Fruit fly (Drosophila melanogaster) whole organism, embryonic: Measurements from ENCODE around the gene na.

Experiments used
- Asciz ChIP-seq: fragments of 200-800 bp; sonication (Bioruptor generic); optimal IDR thresholded peaks from 2 replicates; lab custom pipeline; 2017; ENCODE audit warnings: missing biosample characterization, mild to moderate bottlenecking, missing genetic modification characterization, missing genetic modification reagents
- CG10366 ChIP-seq: fragments of 200-800 bp; sonication (Bioruptor generic); IDR thresholded peaks from 2 replicates; pipeline ENCODE4 v1.3.6; 2022; ENCODE audit warnings: missing biosample characterization, missing genetic modification characterization
- CG10543 ChIP-seq: fragments of 200-800 bp; sonication (Bioruptor generic); optimal IDR thresholded peaks from 3 replicates; lab custom pipeline; 2017; ENCODE audit warnings: missing biosample characterization, mild to moderate bottlenecking, missing genetic modification characterization, moderate library complexity
- CG11456 ChIP-seq: fragments of 200-800 bp; sonication (Bioruptor generic); IDR thresholded peaks from 3 replicates; pipeline ENCODE4 v1.3.6; 2022; ENCODE audit warnings: missing biosample characterization, missing genetic modification characterization
- CG11695 ChIP-seq: fragments of 200-800 bp; sonication (Bioruptor generic); IDR thresholded peaks from 3 replicates; pipeline ENCODE4 v1.3.6; 2022; ENCODE audit warnings: missing biosample characterization, missing genetic modification characterization
- CG11723 ChIP-seq: fragments of 200-800 bp; sonication (Bioruptor generic); optimal IDR thresholded peaks from 2 replicates; lab custom pipeline; 2017; ENCODE audit warnings: missing biosample characterization, mild to moderate bottlenecking, missing genetic modification characterization
- CG1233 ChIP-seq: fragments of 200-800 bp; sonication (Bioruptor generic); optimal IDR thresholded peaks from 4 replicates; lab custom pipeline; 2018; ENCODE audit warnings: missing biosample characterization, mild to moderate bottlenecking, missing genetic modification characterization
- CG14710 ChIP-seq: fragments of 200-800 bp; sonication (Bioruptor generic); optimal IDR thresholded peaks from 3 replicates; lab custom pipeline; 2019; ENCODE audit warnings: missing biosample characterization, mild to moderate bottlenecking, missing genetic modification characterization, moderate library complexity
- CG16815 ChIP-seq: fragments of 200-800 bp; sonication (Bioruptor generic); optimal IDR thresholded peaks from 3 replicates; lab custom pipeline; 2017; ENCODE audit warnings: missing biosample characterization, mild to moderate bottlenecking, missing genetic modification characterization
- CG17568 ChIP-seq: fragments of 200-800 bp; sonication (Bioruptor generic); optimal IDR thresholded peaks from 2 replicates; lab custom pipeline; 2018; ENCODE audit warnings: missing biosample characterization, mild to moderate bottlenecking, missing genetic modification characterization, moderate library complexity
- CG1832 ChIP-seq: fragments of 200-800 bp; sonication (Bioruptor generic); optimal IDR thresholded peaks from 2 replicates; lab custom pipeline; 2017; ENCODE audit warnings: missing biosample characterization, mild to moderate bottlenecking, missing genetic modification characterization, inconsistent platforms
- CG18476 ChIP-seq: fragments of 200-800 bp; sonication (Bioruptor generic); optimal IDR thresholded peaks from 2 replicates; lab custom pipeline; 2016; ENCODE audit warnings: missing biosample characterization, mild to moderate bottlenecking, missing genetic modification characterization
- CG30431 ChIP-seq: fragments of 200-800 bp; sonication (Bioruptor generic); optimal IDR thresholded peaks from 2 replicates; lab custom pipeline; 2017; ENCODE audit warnings: missing biosample characterization, missing genetic modification characterization
- CG31365 ChIP-seq: fragments of 200-800 bp; sonication (Bioruptor generic); optimal IDR thresholded peaks from 2 replicates; lab custom pipeline; 2018; ENCODE audit warnings: missing biosample characterization, mild to moderate bottlenecking, missing genetic modification characterization
- CG32772 ChIP-seq: fragments of 200-800 bp; sonication (Bioruptor generic); IDR thresholded peaks from 2 replicates; pipeline ENCODE4 v1.3.6; 2022; ENCODE audit warnings: missing biosample characterization, missing genetic modification characterization
- CG33213 ChIP-seq: fragments of 200-800 bp; sonication (Bioruptor generic); optimal IDR thresholded peaks from 3 replicates; lab custom pipeline; 2016; ENCODE audit warnings: missing biosample characterization, missing genetic modification characterization
- CG34224 ChIP-seq: fragments of 200-800 bp; sonication (Bioruptor generic); IDR thresholded peaks from 3 replicates; pipeline ENCODE4 v1.3.6; 2022; ENCODE audit warnings: missing biosample characterization, missing genetic modification characterization; ENCODE audit not compliant: partially characterized antibody
- CG4282 ChIP-seq: fragments of 200-800 bp; sonication (Bioruptor generic); optimal IDR thresholded peaks from 2 replicates; lab custom pipeline; 2016; ENCODE audit warnings: missing biosample characterization, missing genetic modification characterization
- CG4617 ChIP-seq: fragments of 200-800 bp; sonication (Bioruptor generic); optimal IDR thresholded peaks from 3 replicates; lab custom pipeline; 2016; ENCODE audit warnings: missing biosample characterization, missing genetic modification characterization, borderline replicate concordance
- CG6254 ChIP-seq: fragments of 200-800 bp; sonication (Bioruptor generic); optimal IDR thresholded peaks from 3 replicates; lab custom pipeline; 2017; ENCODE audit warnings: mild to moderate bottlenecking, missing biosample characterization, missing genetic modification reagents, missing genetic modification characterization
- CG6854 ChIP-seq: fragments of 200-800 bp; sonication (Bioruptor generic); optimal IDR thresholded peaks from 3 replicates; lab custom pipeline; 2017; ENCODE audit warnings: missing biosample characterization, mild to moderate bottlenecking, missing genetic modification characterization
- CG8944 ChIP-seq: fragments of 200-800 bp; sonication (Bioruptor generic); optimal IDR thresholded peaks from 3 replicates; lab custom pipeline; 2016; ENCODE audit warnings: missing biosample characterization, missing genetic modification characterization
- CkIIα-i1 ChIP-seq: fragments of 200-800 bp; sonication (Bioruptor generic); IDR thresholded peaks from 2 replicates; pipeline ENCODE4 v1.3.6; 2022; ENCODE audit warnings: missing biosample characterization, missing genetic modification characterization
- Hr51 ChIP-seq, 2 experiments: fragments of 200-800 bp; sonication (Bioruptor generic); optimal IDR thresholded peaks; 2 replicates in 1 of 2; 3 replicates in 1 of 2; lab custom pipeline; 2016 to 2018; ENCODE audit warnings: missing biosample characterization in 2 of 2, missing genetic modification characterization in 2 of 2, mild to moderate bottlenecking in 1 of 2, moderate library complexity in 1 of 2
- Lhr ChIP-seq: fragments of 200-800 bp; sonication (Bioruptor generic); optimal IDR thresholded peaks from 3 replicates; lab custom pipeline; 2017; ENCODE audit warnings: mild to moderate bottlenecking, missing biosample characterization, missing genetic modification reagents, missing genetic modification characterization
- Med ChIP-seq: fragments of 200-800 bp; sonication (Bioruptor generic); peaks from one replicate; lab custom pipeline; 2016; ENCODE audit warnings: missing biosample characterization, missing genetic modification characterization, mild to moderate bottlenecking, inconsistent platforms, moderate library complexity
- Oli ChIP-seq: fragments of 200-800 bp; sonication (Bioruptor generic); optimal IDR thresholded peaks from 2 replicates; lab custom pipeline; 2018; ENCODE audit warnings: missing biosample characterization, mild to moderate bottlenecking, missing genetic modification characterization, moderate library complexity
- Poxn ChIP-seq: fragments of 200-800 bp; sonication (Bioruptor generic); IDR thresholded peaks from 2 replicates; pipeline ENCODE4 v1.3.6; 2022; ENCODE audit warnings: missing biosample characterization, missing genetic modification characterization
- Ravus ChIP-seq: fragments of 200-800 bp; sonication (Bioruptor generic); IDR thresholded peaks from 2 replicates; pipeline ENCODE4 v1.3.6; 2022; ENCODE audit warnings: missing biosample characterization, missing genetic modification characterization
- Sox100B ChIP-seq: fragments of 200-800 bp; sonication (Bioruptor generic); optimal IDR thresholded peaks from 3 replicates; lab custom pipeline; 2018; ENCODE audit warnings: missing biosample characterization, mild to moderate bottlenecking, missing genetic modification characterization
- Sox102F ChIP-seq: fragments of 200-800 bp; sonication (Bioruptor generic); optimal IDR thresholded peaks from 2 replicates; lab custom pipeline; 2018; ENCODE audit warnings: missing biosample characterization, mild to moderate bottlenecking, missing genetic modification characterization, moderate library complexity
- Sry-δ ChIP-seq: fragments of 200-800 bp; sonication (Bioruptor generic); optimal IDR thresholded peaks from 2 replicates; lab custom pipeline; 2016; ENCODE audit warnings: missing biosample characterization, missing genetic modification characterization
- Ssrp ChIP-seq: fragments of 200-800 bp; sonication (Bioruptor generic); optimal IDR thresholded peaks from 2 replicates; lab custom pipeline; 2018; ENCODE audit warnings: missing biosample characterization, mild to moderate bottlenecking, missing genetic modification characterization, moderate library complexity
- Taf1 ChIP-seq: fragments of 200-800 bp; sonication (Bioruptor generic); IDR thresholded peaks from 2 replicates; pipeline ENCODE4 v1.3.6; 2022; ENCODE audit warnings: missing biosample characterization, missing genetic modification characterization
- Tbp ChIP-seq: fragments of >200 bp; optimal IDR thresholded peaks from 2 replicates; lab custom pipeline; 2018; ENCODE audit warnings: missing biosample characterization, missing genetic modification characterization
- ac ChIP-seq: fragments of 200-800 bp; sonication (Bioruptor generic); optimal IDR thresholded peaks from 3 replicates; lab custom pipeline; 2017; ENCODE audit warnings: missing biosample characterization, mild to moderate bottlenecking, missing genetic modification characterization
- aop ChIP-seq: fragments of 200-800 bp; sonication (Bioruptor generic); IDR thresholded peaks from 2 replicates; pipeline ENCODE4 v1.3.6; 2022; ENCODE audit warnings: missing biosample characterization, missing genetic modification characterization
- ci ChIP-seq: fragments of 200-800 bp; sonication (Bioruptor generic); IDR thresholded peaks from 3 replicates; pipeline ENCODE4 v1.3.6; 2022; ENCODE audit warnings: missing biosample characterization, missing genetic modification characterization
- crol ChIP-seq: fragments of 200-800 bp; sonication (Bioruptor generic); IDR thresholded peaks from 2 replicates; pipeline ENCODE4 v1.3.6; 2022; ENCODE audit warnings: missing biosample characterization, missing genetic modification characterization
- cwo ChIP-seq: fragments of 200-800 bp; sonication (Bioruptor generic); optimal IDR thresholded peaks from 3 replicates; lab custom pipeline; 2017; ENCODE audit warnings: missing biosample characterization, missing genetic modification characterization, mild to moderate bottlenecking, moderate library complexity, missing genetic modification reagents
- da ChIP-seq: fragments of 200-800 bp; sonication (Bioruptor generic); optimal IDR thresholded peaks from 2 replicates; lab custom pipeline; 2016; ENCODE audit warnings: missing biosample characterization, missing genetic modification characterization
- gro ChIP-seq: fragments of 200-800 bp; sonication (Bioruptor generic); optimal IDR thresholded peaks from 2 replicates; lab custom pipeline; 2016; ENCODE audit warnings: missing biosample characterization, missing genetic modification characterization
- hth ChIP-seq: fragments of >200 bp; optimal IDR thresholded peaks from 2 replicates; lab custom pipeline; 2017; ENCODE audit warnings: inconsistent platforms
- nmo ChIP-seq: fragments of 200-800 bp; sonication (Bioruptor generic); optimal IDR thresholded peaks from 2 replicates; lab custom pipeline; 2018; ENCODE audit warnings: missing biosample characterization, mild to moderate bottlenecking, missing genetic modification characterization, moderate library complexity
- ro ChIP-seq: fragments of 200-800 bp; sonication (Bioruptor generic); IDR thresholded peaks from 2 replicates; pipeline ENCODE4 v1.3.6; 2022; ENCODE audit warnings: missing biosample characterization, missing genetic modification characterization
- sr ChIP-seq: fragments of 200-800 bp; sonication (Bioruptor generic); IDR thresholded peaks from 3 replicates; pipeline ENCODE4 v1.3.6; 2022; ENCODE audit warnings: missing biosample characterization, missing genetic modification characterization
- trem ChIP-seq: fragments of 200-800 bp; optimal IDR thresholded peaks from 3 replicates; lab custom pipeline; 2019; ENCODE audit warnings: missing biosample characterization, mild to moderate bottlenecking, missing genetic modification characterization, moderate library complexity
- unc-4 ChIP-seq: fragments of 200-800 bp; sonication (Bioruptor generic); IDR thresholded peaks from 2 replicates; pipeline ENCODE4 v1.3.6; 2022; ENCODE audit warnings: missing biosample characterization, missing genetic modification characterization; ENCODE audit not compliant: partially characterized antibody
- vnd ChIP-seq: fragments of 200-800 bp; sonication (Bioruptor generic); IDR thresholded peaks from 3 replicates; pipeline ENCODE4 v1.3.6; 2022; ENCODE audit warnings: missing biosample characterization, missing genetic modification characterization; ENCODE audit not compliant: partially characterized antibody

na gene

DNA sequence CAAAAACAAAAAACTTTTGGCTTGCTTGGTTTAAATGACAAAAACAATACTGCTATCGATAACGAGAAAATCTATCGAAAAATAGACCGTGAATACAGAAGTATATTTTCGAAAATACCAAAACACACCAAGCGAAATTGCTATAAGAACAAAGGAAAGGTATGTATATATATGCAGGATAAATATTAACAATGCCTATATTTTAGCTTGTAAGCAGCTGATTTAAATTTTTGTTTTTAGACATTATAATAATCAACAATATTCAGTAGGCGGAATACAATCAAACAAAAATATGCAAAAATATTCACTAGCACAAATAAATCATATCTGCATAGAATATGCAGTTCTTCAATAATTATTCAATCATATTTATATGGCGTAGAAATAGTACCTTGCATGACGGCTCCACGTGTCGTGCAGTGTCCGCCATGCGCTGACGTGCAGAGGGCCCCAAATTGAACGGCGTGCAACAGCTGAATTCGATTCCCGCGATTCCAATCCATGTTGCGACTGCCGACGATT is 28.2 kb upstream of the na start, which contains the start of the genes Fbxl4 and Dus2 (continued):
- TF ChIP-seq trem (tag; lab: Kevin White, UChicago), result peak; percentile 80
- peak; percentile 91 for TF ChIP-seq Sox100B (GFP tag; lab: Kevin White, UChicago)
- TF ChIP-seq Ravus (GFP tag; lab: Robert Waterston, UW), result peak; percentile 72
- peak; percentile 92 for TF ChIP-seq CG32772 (GFP tag; lab: Robert Waterston, UW)
- TF ChIP-seq Lhr (GFP tag; lab: Kevin White, UChicago), result peak; percentile 76
- TF ChIP-seq unc-4 (GFP tag; lab: Robert Waterston, UW), result peak; percentile 14; the same call in 1 of the 2 replicates
- peak; percentile 83 for TF ChIP-seq CG11695 (GFP tag; lab: Robert Waterston, UW)
- TF ChIP-seq CG33213 (GFP tag; lab: Kevin White, UChicago), result peak; percentile 86
- peak; percentile 81 for TF ChIP-seq aop (GFP tag; lab: Robert Waterston, UW)
- peak; percentile 89 for TF ChIP-seq CG10543 (GFP tag; lab: Kevin White, UChicago)
- peak; percentile 76 for TF ChIP-seq CG4617
- TF ChIP-seq CG6854 (GFP tag; lab: Kevin White, UChicago), result peak; percentile 74
- peak; percentile 67 for TF ChIP-seq CG4282 (GFP tag; lab: Kevin White, UChicago)
- peak; percentile 42; the same call in 1 of the 3 replicates for TF ChIP-seq vnd (GFP tag; lab: Robert Waterston, UW)
- peak; percentile 76 for TF ChIP-seq Asciz
- TF ChIP-seq CG1832 (GFP tag; lab: Kevin White, UChicago), result no peak
- TF ChIP-seq CG1233, result peak; percentile 89
- peak; percentile 81 for TF ChIP-seq da (GFP tag; lab: Kevin White, UChicago)
- TF ChIP-seq CG11456, result peak; percentile 95
- TF ChIP-seq Oli (tag; lab: Kevin White, UChicago), result peak; percentile 89
- TF ChIP-seq nmo (GFP tag; lab: Kevin White, UChicago), result peak; percentile 95
- TF ChIP-seq Sox102F (GFP tag; lab: Kevin White, UChicago), result peak; percentile 91
- TF ChIP-seq ci (GFP tag; lab: Robert Waterston, UW), result peak; percentile 94
- peak; percentile 79 for TF ChIP-seq cwo
- TF ChIP-seq sr, result peak; percentile 72; the same call in 2 of the 3 replicates
- peak; percentile 94 for TF ChIP-seq CG14710 (tag; lab: Kevin White, UChicago)
- peak; percentile 45 for TF ChIP-seq ac (GFP tag; lab: Kevin White, UChicago)
- TF ChIP-seq CG17568, result no peak
- TF ChIP-seq CG18476 (GFP tag; lab: Kevin White, UChicago), result peak; percentile 91
- TF ChIP-seq CkIIα-i1, result peak; percentile 70
- peak; percentile 94 for TF ChIP-seq CG16815 (GFP tag; lab: Kevin White, UChicago)
- TF ChIP-seq Med (GFP tag; lab: Kevin White, UChicago), result peak; percentile 99
- peak; percentile 74; the same call in 1 of the 2 replicates for TF ChIP-seq Taf1 (GFP tag; lab: Robert Waterston, UW)
- TF ChIP-seq CG10366 (GFP tag; lab: Robert Waterston, UW), result peak; percentile 91
- peak; percentile 92 for TF ChIP-seq Ssrp (tag; lab: Kevin White, UChicago)
- peak; percentile 83 for TF ChIP-seq ro (GFP tag; lab: Robert Waterston, UW)
- TF ChIP-seq Sry-δ (GFP tag; lab: Kevin White, UChicago), result peak; percentile 66
- peak; percentile 47 for TF ChIP-seq CG31365 (tag; lab: Kevin White, UChicago)
- TF ChIP-seq Tbp (GFP tag; lab: Kevin White, UChicago), result no peak
- TF ChIP-seq Poxn, result peak; percentile 68
- peak; percentile 93 for TF ChIP-seq CG8944
- peak; percentile 92 for TF ChIP-seq CG30431 (GFP tag; lab: Kevin White, UChicago)
- peak; percentile 51; the same call in 1 of the 2 replicates for TF ChIP-seq crol (GFP tag; lab: Robert Waterston, UW)
- no peak for TF ChIP-seq CG34224
- TF ChIP-seq Hr51 (GFP tag; optimal IDR thresholded peaks at IDR 0.05; lab: Kevin White, UChicago), result peak; percentile 88 to 89
- TF ChIP-seq hth (lab: Kevin White, UChicago), result no peak
- peak; percentile 91 for TF ChIP-seq gro
- peak; percentile 89 for TF ChIP-seq CG11723
- peak; percentile 78 for TF ChIP-seq CG6254
